Fruit fly (Drosophila melanogaster): ENCODE measurements around the gene dnc.

The dnc gene

dm6 chrX:3360437-3361075 is 184.3 kb downstream of the dnc start:
- no peak for TF ChIP-seq Jra (GFP tag; optimal IDR thresholded peaks at IDR 0.05)
- TF ChIP-seq GATAd (GFP tag; optimal IDR thresholded peaks at IDR 0.05) = no peak
- no peak for TF ChIP-seq ey (GFP tag; optimal IDR thresholded peaks at IDR 0.05)
- TF ChIP-seq fru (GFP tag; optimal IDR thresholded peaks at IDR 0.05) = no peak
- TF ChIP-seq tai (GFP tag; optimal IDR thresholded peaks at IDR 0.05) = no peak
- TF ChIP-seq sv (GFP tag; optimal IDR thresholded peaks at IDR 0.05) = peak; percentile 53
- TF ChIP-seq Abd-B (GFP tag; optimal IDR thresholded peaks at IDR 0.05) = no peak

- TF ChIP-seq Jra (GFP tag; optimal IDR thresholded peaks at IDR 0.05) (no peak), ey (GFP tag; optimal IDR thresholded peaks at IDR 0.05) (no peak), Rel (GFP tag; optimal IDR thresholded peaks at IDR 0.05) (no peak), Rel (tag; optimal IDR thresholded peaks at IDR 0.05) (no peak), HLH106 (tag; optimal IDR thresholded peaks at IDR 0.05) (no peak), Abd-B (GFP tag; optimal IDR thresholded peaks at IDR 0.05) (no peak), N (GFP tag; optimal IDR thresholded peaks at IDR 0.05) (no peak), Dfd (GFP tag; optimal IDR thresholded peaks at IDR 0.05) (no peak), CrebA (GFP tag; optimal IDR thresholded peaks at IDR 0.05; ENCODE audit: borderline replicate concordance) (no peak), Myc (optimal IDR thresholded peaks at IDR 0.05) (no peak), psq (GFP tag; optimal IDR thresholded peaks at IDR 0.05) (no peak), Sp1 (GFP tag; optimal IDR thresholded peaks at IDR 0.05) (no peak), tai (GFP tag; optimal IDR thresholded peaks at IDR 0.05) (no peak), fru (GFP tag; optimal IDR thresholded peaks at IDR 0.05) (no peak)
Observed at dm6 chrX:3361675-3362074, 185.4 kb downstream of the dnc start.

- TF ChIP-seq Mio (GFP tag; optimal IDR thresholded peaks at IDR 0.05) = no peak
- TF ChIP-seq jim (GFP tag; optimal IDR thresholded peaks at IDR 0.05) = no peak
- no peak for TF ChIP-seq pan (optimal IDR thresholded peaks at IDR 0.05)
- TF ChIP-seq Sp1 (GFP tag; optimal IDR thresholded peaks at IDR 0.05) = no peak
- no peak for TF ChIP-seq Myc (optimal IDR thresholded peaks at IDR 0.05)
- TF ChIP-seq dmrt93B (GFP tag; optimal IDR thresholded peaks at IDR 0.05) = no peak
- no peak for TF ChIP-seq Dfd (GFP tag; optimal IDR thresholded peaks at IDR 0.05)
- no peak for TF ChIP-seq CG32264 (GFP tag; optimal IDR thresholded peaks at IDR 0.05)
- no peak for TF ChIP-seq Hnf4 (GFP tag; optimal IDR thresholded peaks at IDR 0.05)
- no peak for TF ChIP-seq usp (GFP tag; optimal IDR thresholded peaks at IDR 0.05)
- no peak for TF ChIP-seq tai (GFP tag; optimal IDR thresholded peaks at IDR 0.05)
- no peak for TF ChIP-seq HLH106 (tag; optimal IDR thresholded peaks at IDR 0.05)
- no peak for TF ChIP-seq N (GFP tag; optimal IDR thresholded peaks at IDR 0.05)
- TF ChIP-seq Hr78 (GFP tag; optimal IDR thresholded peaks at IDR 0.05) = no peak
- TF ChIP-seq sv (GFP tag; optimal IDR thresholded peaks at IDR 0.05) = no peak
- TF ChIP-seq brk (GFP tag; optimal IDR thresholded peaks at IDR 0.05) = no peak
- no peak for TF ChIP-seq GATAd (GFP tag; optimal IDR thresholded peaks at IDR 0.05)
- TF ChIP-seq ey (GFP tag; optimal IDR thresholded peaks at IDR 0.05) = no peak
Observed at dm6 chrX:3362436-3362835, 186.2 kb downstream of the dnc start.

dm6 chrX:3363676-3364075 is 187.4 kb downstream of the dnc start:
- peak; percentile 33 for TF ChIP-seq ey (GFP tag; optimal IDR thresholded peaks at IDR 0.05)
- peak; percentile 29 for TF ChIP-seq h (GFP tag; optimal IDR thresholded peaks at IDR 0.05)
- TF ChIP-seq fru (GFP tag; optimal IDR thresholded peaks at IDR 0.05) = peak; percentile 60
- TF ChIP-seq dsf (GFP tag; optimal IDR thresholded peaks at IDR 0.05; ENCODE audit: borderline replicate concordance) = no peak
- no peak for TF ChIP-seq CG9705 (GFP tag; optimal IDR thresholded peaks at IDR 0.05)
- TF ChIP-seq sv (GFP tag; optimal IDR thresholded peaks at IDR 0.05) = peak; percentile 68
- TF ChIP-seq rgr (GFP tag; optimal IDR thresholded peaks at IDR 0.05) = peak; percentile 12
- peak in 1 of 2 experiments; percentile 43 for TF ChIP-seq foxo (GFP tag; optimal IDR thresholded peaks at IDR 0.05)

dm6 chrX:3365586-3365985 is 189.3 kb downstream of the dnc start:
- TF ChIP-seq Hr78 (GFP tag; optimal IDR thresholded peaks at IDR 0.05) (no peak), N (GFP tag; optimal IDR thresholded peaks at IDR 0.05) (no peak), Myc (optimal IDR thresholded peaks at IDR 0.05) (no peak), tai (GFP tag; optimal IDR thresholded peaks at IDR 0.05) (no peak), Hr83 (GFP tag; optimal IDR thresholded peaks at IDR 0.05; ENCODE audit: poor library complexity, severe bottlenecking) (no peak), Vsx2 (GFP tag; optimal IDR thresholded peaks at IDR 0.05; ENCODE audit: partially characterized antibody) (no peak), psq (GFP tag; optimal IDR thresholded peaks at IDR 0.05) (no peak), Sp1 (GFP tag; optimal IDR thresholded peaks at IDR 0.05) (no peak), sv (GFP tag; optimal IDR thresholded peaks at IDR 0.05) (no peak), pan (optimal IDR thresholded peaks at IDR 0.05) (no peak), HLH106 (tag; optimal IDR thresholded peaks at IDR 0.05) (no peak), CG32264 (GFP tag; optimal IDR thresholded peaks at IDR 0.05) (no peak), ey (GFP tag; optimal IDR thresholded peaks at IDR 0.05) (no peak), Hnf4 (GFP tag; optimal IDR thresholded peaks at IDR 0.05) (no peak), jim (GFP tag; optimal IDR thresholded peaks at IDR 0.05) (no peak)

Data from whole organism, wandering third instar larva.